Fruit fly (Drosophila melanogaster) whole organism, embryonic: ENCODE data around the gene CG33110.

Source experiments
- Atf3 ChIP-seq: fragments of 200-800 bp; sonication (Bioruptor generic); optimal IDR thresholded peaks from 3 replicates; lab custom pipeline; 2016; ENCODE audit warnings: missing biosample characterization, missing genetic modification characterization
- Bteb2 ChIP-seq: fragments of 200-800 bp; sonication (Bioruptor generic); optimal IDR thresholded peaks from 2 replicates; lab custom pipeline; 2016; ENCODE audit warnings: missing biosample characterization, missing genetic modification characterization
- CG11398 ChIP-seq: fragments of 200-800 bp; sonication (Bioruptor generic); optimal IDR thresholded peaks from 2 replicates; lab custom pipeline; 2016; ENCODE audit warnings: missing biosample characterization, missing genetic modification characterization
- CG1233 ChIP-seq: fragments of 200-800 bp; sonication (Bioruptor generic); optimal IDR thresholded peaks from 4 replicates; lab custom pipeline; 2018; ENCODE audit warnings: missing biosample characterization, mild to moderate bottlenecking, missing genetic modification characterization
- CG12744 ChIP-seq: fragments of 200-800 bp; sonication (Bioruptor generic); optimal IDR thresholded peaks from 2 replicates; lab custom pipeline; 2016; ENCODE audit warnings: missing biosample characterization, missing genetic modification characterization
- CG14667 ChIP-seq: fragments of 200-800 bp; sonication (Bioruptor generic); IDR thresholded peaks from 2 replicates; pipeline ENCODE4 v1.3.6; 2022; ENCODE audit warnings: missing biosample characterization, missing genetic modification characterization
- CG15514 ChIP-seq: fragments of 200-800 bp; sonication (Bioruptor generic); optimal IDR thresholded peaks from 3 replicates; lab custom pipeline; 2017; ENCODE audit warnings: missing biosample characterization, missing genetic modification characterization, mild to moderate bottlenecking, moderate library complexity, missing genetic modification reagents
- CG1602 ChIP-seq: fragments of 200-800 bp; sonication (Bioruptor generic); optimal IDR thresholded peaks from 3 replicates; lab custom pipeline; 2016; ENCODE audit warnings: missing biosample characterization, missing genetic modification characterization
- CG17385 ChIP-seq: fragments of 200-800 bp; sonication (Bioruptor generic); optimal IDR thresholded peaks from 3 replicates; lab custom pipeline; 2018; ENCODE audit warnings: missing biosample characterization, mild to moderate bottlenecking, missing genetic modification characterization
- CG2199 ChIP-seq: fragments of 200-800 bp; sonication (Bioruptor generic); IDR thresholded peaks from 3 replicates; pipeline ENCODE4 v1.3.6; 2022; ENCODE audit warnings: missing biosample characterization, missing genetic modification characterization
- CG6272 ChIP-seq: fragments of 200-800 bp; sonication (Bioruptor generic); IDR thresholded peaks from 2 replicates; pipeline ENCODE4 v1.3.6; 2022; ENCODE audit warnings: missing biosample characterization, missing genetic modification characterization
- CG7271 ChIP-seq: fragments of 200-800 bp; sonication (Bioruptor generic); optimal IDR thresholded peaks from 2 replicates; lab custom pipeline; 2018; ENCODE audit warnings: missing biosample characterization, mild to moderate bottlenecking, missing genetic modification characterization, moderate library complexity
- CG8089 ChIP-seq: fragments of 200-800 bp; sonication (Bioruptor generic); optimal IDR thresholded peaks from 3 replicates; lab custom pipeline; 2016; ENCODE audit warnings: missing biosample characterization, missing genetic modification characterization
- CG9437 ChIP-seq: fragments of 200-800 bp; sonication (Bioruptor generic); optimal IDR thresholded peaks from 2 replicates; lab custom pipeline; 2018; ENCODE audit warnings: missing biosample characterization, mild to moderate bottlenecking, missing genetic modification characterization
- CHES-1-like ChIP-seq: fragments of 200-800 bp; sonication (Bioruptor generic); optimal IDR thresholded peaks from 2 replicates; lab custom pipeline; 2016; ENCODE audit warnings: missing biosample characterization, missing genetic modification characterization
- HHEX ChIP-seq: fragments of 200-800 bp; sonication (Bioruptor generic); optimal IDR thresholded peaks from 3 replicates; lab custom pipeline; 2017; ENCODE audit warnings: missing biosample characterization, mild to moderate bottlenecking, missing genetic modification characterization, missing genetic modification reagents
- Hand ChIP-seq: fragments of 200-800 bp; sonication (Bioruptor generic); optimal IDR thresholded peaks from 2 replicates; lab custom pipeline; 2017; ENCODE audit warnings: mild to moderate bottlenecking, missing biosample characterization, missing genetic modification reagents, missing genetic modification characterization
- HmgD ChIP-seq: fragments of 200-800 bp; sonication (Bioruptor generic); optimal IDR thresholded peaks from 3 replicates; lab custom pipeline; 2016; ENCODE audit warnings: missing biosample characterization, missing genetic modification characterization
- Jarid2 ChIP-seq: fragments of 200-800 bp; sonication (Bioruptor generic); optimal IDR thresholded peaks from 3 replicates; lab custom pipeline; 2017; ENCODE audit warnings: mild to moderate bottlenecking, missing biosample characterization, missing genetic modification reagents, missing genetic modification characterization
- Oaz ChIP-seq: fragments of 200-800 bp; sonication (Bioruptor generic); IDR thresholded peaks from 2 replicates; pipeline ENCODE4 v1.3.6; 2022; ENCODE audit warnings: missing biosample characterization, missing genetic modification characterization
- Ptx1 ChIP-seq: fragments of 200-800 bp; sonication (Bioruptor generic); IDR thresholded peaks from 2 replicates; pipeline ENCODE4 v1.3.6; 2022; ENCODE audit warnings: missing biosample characterization, missing genetic modification characterization
- Taf1 ChIP-seq: fragments of 200-800 bp; sonication (Bioruptor generic); IDR thresholded peaks from 2 replicates; pipeline ENCODE4 v1.3.6; 2022; ENCODE audit warnings: missing biosample characterization, missing genetic modification characterization
- ara ChIP-seq: fragments of 200-800 bp; sonication (Bioruptor generic); IDR thresholded peaks from 2 replicates; pipeline ENCODE4 v1.3.6; 2022; ENCODE audit warnings: missing biosample characterization, missing genetic modification characterization
- ash1 ChIP-seq: fragments of 200-800 bp; sonication (Bioruptor generic); optimal IDR thresholded peaks from 2 replicates; lab custom pipeline; 2018; ENCODE audit warnings: missing biosample characterization, mild to moderate bottlenecking, missing genetic modification characterization
- cato ChIP-seq: fragments of 200-800 bp; sonication (Bioruptor generic); optimal IDR thresholded peaks from 2 replicates; lab custom pipeline; 2016; ENCODE audit warnings: missing biosample characterization, missing genetic modification characterization, borderline replicate concordance
- chif ChIP-seq, 2 experiments: fragments of 200-800 bp; sonication (Bioruptor generic); optimal IDR thresholded peaks; 3 replicates each; lab custom pipeline; 2016; ENCODE audit warnings: missing biosample characterization in 2 of 2, missing genetic modification characterization in 2 of 2
- corto ChIP-seq: fragments of 200-800 bp; sonication (Bioruptor generic); optimal IDR thresholded peaks from 2 replicates; lab custom pipeline; 2016; ENCODE audit warnings: missing biosample characterization, mild to moderate bottlenecking, missing genetic modification characterization, moderate library complexity
- croc ChIP-seq: fragments of 200-800 bp; sonication (Bioruptor generic); conservative IDR thresholded peaks from 3 replicates; pipeline ENCODE4 v1.3.6; 2022; ENCODE audit warnings: missing biosample characterization, missing genetic modification characterization
- dati ChIP-seq: fragments of 200-800 bp; sonication (Bioruptor generic); IDR thresholded peaks from 2 replicates; pipeline ENCODE4 v1.3.6; 2022; ENCODE audit warnings: missing biosample characterization, missing genetic modification characterization
- dimm ChIP-seq: fragments of 200-800 bp; sonication (Bioruptor generic); IDR thresholded peaks from 2 replicates; pipeline ENCODE4 v1.3.6; 2022; ENCODE audit warnings: missing biosample characterization, missing genetic modification characterization
- ems ChIP-seq: fragments of 200-800 bp; sonication (Bioruptor generic); optimal IDR thresholded peaks from 3 replicates; lab custom pipeline; 2016; ENCODE audit warnings: missing biosample characterization, missing genetic modification characterization
- eve ChIP-seq, 2 experiments: fragments of >200 bp; optimal IDR thresholded peaks; 2 replicates each; lab custom pipeline; 2017; ENCODE audit warnings: missing biosample characterization in 2 of 2, missing genetic modification characterization in 2 of 2
- fd3F ChIP-seq: fragments of 200-800 bp; sonication (Bioruptor generic); optimal IDR thresholded peaks from 2 replicates; lab custom pipeline; 2018; ENCODE audit warnings: missing biosample characterization, mild to moderate bottlenecking, missing genetic modification characterization, moderate library complexity
- gcm ChIP-seq: fragments of 200-800 bp; sonication (Bioruptor generic); optimal IDR thresholded peaks from 2 replicates; lab custom pipeline; 2019; ENCODE audit warnings: missing biosample characterization, mild to moderate bottlenecking, missing genetic modification characterization, moderate library complexity
- gem ChIP-seq: fragments of 200-800 bp; sonication (Bioruptor generic); optimal IDR thresholded peaks from 2 replicates; lab custom pipeline; 2019; ENCODE audit warnings: missing biosample characterization, mild to moderate bottlenecking, missing genetic modification characterization, moderate library complexity
- gt ChIP-seq: fragments of 200-800 bp; sonication (Bioruptor generic); IDR thresholded peaks from 2 replicates; pipeline ENCODE4 v1.3.6; 2022; ENCODE audit warnings: missing biosample characterization, missing genetic modification characterization
- hth ChIP-seq: fragments of >200 bp; optimal IDR thresholded peaks from 2 replicates; lab custom pipeline; 2017; ENCODE audit warnings: inconsistent platforms
- kni ChIP-seq: fragments of 200-800 bp; sonication (Bioruptor generic); optimal IDR thresholded peaks from 3 replicates; lab custom pipeline; 2017; ENCODE audit warnings: mild to moderate bottlenecking, missing biosample characterization, missing genetic modification reagents, missing genetic modification characterization
- odd ChIP-seq: fragments of 200-800 bp; sonication (Bioruptor generic); optimal IDR thresholded peaks from 2 replicates; lab custom pipeline; 2017; ENCODE audit warnings: missing biosample characterization, mild to moderate bottlenecking, missing genetic modification characterization
- otp ChIP-seq: fragments of 200-800 bp; sonication (Bioruptor generic); IDR thresholded peaks from 3 replicates; pipeline ENCODE4, ENCODE4 v1.3.6; 2022; ENCODE audit warnings: missing biosample characterization, missing genetic modification characterization
- pho ChIP-seq: fragments of 200-800 bp; sonication (Bioruptor generic); optimal IDR thresholded peaks from 2 replicates; lab custom pipeline; 2016; ENCODE audit warnings: missing biosample characterization, missing genetic modification characterization
- phol ChIP-seq: fragments of 200-800 bp; sonication (Bioruptor generic); optimal IDR thresholded peaks from 3 replicates; lab custom pipeline; 2018; ENCODE audit warnings: missing biosample characterization, mild to moderate bottlenecking, missing genetic modification characterization, moderate library complexity
- pita ChIP-seq: fragments of 200-800 bp; sonication (Bioruptor generic); optimal IDR thresholded peaks from 2 replicates; lab custom pipeline; 2017; ENCODE audit warnings: missing biosample characterization, mild to moderate bottlenecking, missing genetic modification characterization
- prd ChIP-seq, 3 experiments: fragments of >200 bp in 2 of 3; fragments of 200-800 bp in 1 of 3; sonication (Bioruptor generic) in 1 of 3; optimal IDR thresholded peaks in 2 of 3; IDR thresholded peaks in 1 of 3; 2 replicates in 2 of 3; 3 replicates in 1 of 3; pipeline versions ENCODE4 v1.3.6 to Lab custom; 2017 to 2022; ENCODE audit warnings: missing biosample characterization in 1 of 3, missing genetic modification characterization in 1 of 3
- ro ChIP-seq: fragments of 200-800 bp; sonication (Bioruptor generic); IDR thresholded peaks from 2 replicates; pipeline ENCODE4 v1.3.6; 2022; ENCODE audit warnings: missing biosample characterization, missing genetic modification characterization
- sd ChIP-seq: fragments of 200-800 bp; sonication (Bioruptor generic); optimal IDR thresholded peaks from 3 replicates; lab custom pipeline; 2018; ENCODE audit warnings: missing biosample characterization, mild to moderate bottlenecking, missing genetic modification characterization, moderate library complexity
- seq ChIP-seq: fragments of 200-800 bp; sonication (Bioruptor generic); IDR thresholded peaks from 2 replicates; pipeline ENCODE4 v1.3.6; 2022; ENCODE audit warnings: missing biosample characterization, missing genetic modification characterization
- sr ChIP-seq: fragments of 200-800 bp; sonication (Bioruptor generic); IDR thresholded peaks from 3 replicates; pipeline ENCODE4 v1.3.6; 2022; ENCODE audit warnings: missing biosample characterization, missing genetic modification characterization
- twi ChIP-seq: fragments of 200-800 bp; optimal IDR thresholded peaks from 2 replicates; lab custom pipeline; 2019; ENCODE audit warnings: missing biosample characterization, mild to moderate bottlenecking, missing genetic modification characterization, moderate library complexity
- wek ChIP-seq: fragments of 200-800 bp; sonication (Bioruptor generic); optimal IDR thresholded peaks from 3 replicates; lab custom pipeline; 2018; ENCODE audit warnings: missing biosample characterization, mild to moderate bottlenecking, missing genetic modification characterization, moderate library complexity

CG33110 gene

dm6 chr3R:22590668-22591275, 20.8 kb downstream of the CG33110 start (continued):
- TF ChIP-seq dimm (GFP tag; lab: Robert Waterston, UW): no peak
- TF ChIP-seq prd (optimal IDR thresholded peaks at IDR 0.05; lab: Kevin White, UChicago): no peak
- peak; percentile 31; the same call in 1 of the 3 replicates for TF ChIP-seq prd (GFP tag; IDR thresholded peaks at IDR 0.05; lab: Robert Waterston, UW)
- TF ChIP-seq CHES-1-like (GFP tag; lab: Kevin White, UChicago): no peak
- TF ChIP-seq otp: 0 out of 3 replicates have a peak, but pooled peaks have one; percentile 10
- no peak for TF ChIP-seq seq (GFP tag; lab: Robert Waterston, UW)
- TF ChIP-seq ara (GFP tag; lab: Robert Waterston, UW): no peak; the same call in 1 of the 2 replicates
- TF ChIP-seq ro (GFP tag; lab: Robert Waterston, UW): no peak
- TF ChIP-seq fd3F: peak; percentile 11
- no peak for TF ChIP-seq eve (GFP tag; optimal IDR thresholded peaks at IDR 0.05; lab: Kevin White, UChicago)
- TF ChIP-seq ems (GFP tag; lab: Kevin White, UChicago): peak; percentile 29
- no peak for TF ChIP-seq CG7271 (tag; lab: Kevin White, UChicago)
- TF ChIP-seq hth: no peak
- no peak for TF ChIP-seq CG14667 (GFP tag; lab: Robert Waterston, UW)
- TF ChIP-seq gt (GFP tag; lab: Robert Waterston, UW): no peak
- TF ChIP-seq corto (GFP tag; lab: Kevin White, UChicago): no peak
- peak; percentile 62 for TF ChIP-seq croc
- peak; percentile 61 for TF ChIP-seq odd (GFP tag; lab: Kevin White, UChicago)
- peak; percentile 85 for TF ChIP-seq gem (tag; lab: Kevin White, UChicago)
- TF ChIP-seq pho (GFP tag; lab: Kevin White, UChicago): no peak
- no peak for TF ChIP-seq Taf1
- TF ChIP-seq Atf3 (GFP tag; lab: Kevin White, UChicago): peak; percentile 47
- TF ChIP-seq CG17385 (GFP tag; lab: Kevin White, UChicago): peak; percentile 56
- TF ChIP-seq Hand (GFP tag; lab: Kevin White, UChicago): no peak
- peak; percentile 72 for TF ChIP-seq gcm (GFP tag; lab: Kevin White, UChicago)
- TF ChIP-seq CG1602: peak; percentile 56
- TF ChIP-seq ash1 (GFP tag; lab: Kevin White, UChicago): no peak
- no peak for TF ChIP-seq CG12744 (GFP tag; lab: Kevin White, UChicago)
- TF ChIP-seq dati (GFP tag; lab: Robert Waterston, UW): no peak
- peak; percentile 17; the same call in 1 of the 2 replicates for TF ChIP-seq Oaz (GFP tag; lab: Robert Waterston, UW)
- peak; percentile 35 for TF ChIP-seq cato (GFP tag; lab: Kevin White, UChicago)
- TF ChIP-seq CG9437: peak; percentile 70
- TF ChIP-seq CG15514 (GFP tag; lab: Kevin White, UChicago): no peak
- no peak for TF ChIP-seq Bteb2
- peak; percentile 84 for TF ChIP-seq phol (tag; lab: Kevin White, UChicago)
- peak; percentile 63 for TF ChIP-seq twi (tag; lab: Kevin White, UChicago)
- no peak for TF ChIP-seq Jarid2 (GFP tag; lab: Kevin White, UChicago)
- TF ChIP-seq CG8089 (GFP tag; lab: Kevin White, UChicago): peak; percentile 25
- TF ChIP-seq HHEX (GFP tag; lab: Kevin White, UChicago): peak; percentile 5
- no peak for TF ChIP-seq CG6272 (GFP tag; lab: Robert Waterston, UW)
- no peak for TF ChIP-seq sr (GFP tag; lab: Robert Waterston, UW)
- TF ChIP-seq chif (GFP tag; optimal IDR thresholded peaks at IDR 0.05; lab: Kevin White, UChicago): peak; percentile 41 to 42
- no peak; the same call in 1 of the 2 replicates for TF ChIP-seq Ptx1 (GFP tag; lab: Robert Waterston, UW)
- TF ChIP-seq CG2199 (GFP tag; lab: Robert Waterston, UW): peak; percentile 90; the same call in 2 of the 3 replicates
- peak; percentile 40 for TF ChIP-seq wek (GFP tag; lab: Kevin White, UChicago)
- no peak for TF ChIP-seq HmgD (GFP tag; lab: Kevin White, UChicago)
- TF ChIP-seq CG11398 (GFP tag; lab: Kevin White, UChicago): no peak
- peak; percentile 68 for TF ChIP-seq kni (GFP tag; lab: Kevin White, UChicago)
- peak; percentile 41 for TF ChIP-seq CG1233 (GFP tag; lab: Kevin White, UChicago)
- TF ChIP-seq pita (GFP tag; lab: Kevin White, UChicago): no peak
- no peak for TF ChIP-seq sd (tag; lab: Kevin White, UChicago)
